Worm (Caenorhabditis elegans) whole organism, early embryonic: ENCODE results near the gene W06D11.3.

Experiments used
- B0310.2 ChIP-seq: sonication (generic microtip); optimal IDR thresholded peaks from 2 replicates; lab custom pipeline; 2016; ENCODE audit warnings: mild to moderate bottlenecking, missing genetic modification characterization, missing compliant biosample characterization
- F13C5.2 ChIP-seq: sonication (generic microtip); optimal IDR thresholded peaks from 2 replicates; lab custom pipeline; 2017; ENCODE audit warnings: mild to moderate bottlenecking, missing genetic modification characterization, inconsistent platforms, missing compliant biosample characterization
- ama-1 ChIP-seq: fragments of 150-350 bp; optimal IDR thresholded peaks from 2 replicates; lab custom pipeline; 2014
- ceh-13 ChIP-seq: fragments of 200-800 bp; sonication (Bioruptor generic); optimal IDR thresholded peaks from 2 replicates; lab custom pipeline; 2018; ENCODE audit warnings: mild to moderate bottlenecking, missing genetic modification characterization, missing compliant biosample characterization
- ceh-36 ChIP-seq: sonication (generic microtip); optimal IDR thresholded peaks from 2 replicates; lab custom pipeline; 2016; ENCODE audit warnings: missing genetic modification characterization, inconsistent platforms, missing compliant biosample characterization
- ets-7 ChIP-seq: sonication (generic microtip); optimal IDR thresholded peaks from 2 replicates; lab custom pipeline; 2016; ENCODE audit warnings: missing genotype, missing genetic modification characterization, missing compliant biosample characterization
- flt-1 ChIP-seq: fragments of 200-800 bp; sonication (Bioruptor generic); IDR thresholded peaks from 2 replicates; pipeline ENCODE4 v1.3.6; 2022; ENCODE audit warnings: missing genetic modification characterization, missing compliant biosample characterization
- hmg-4 ChIP-seq: fragments of 200-800 bp; sonication (Bioruptor generic); optimal IDR thresholded peaks from 2 replicates; lab custom pipeline; 2018; ENCODE audit warnings: mild to moderate bottlenecking, missing genetic modification characterization, missing compliant biosample characterization
- hnd-1 ChIP-seq: sonication (generic microtip); optimal IDR thresholded peaks from 2 replicates; lab custom pipeline; 2016; ENCODE audit warnings: missing genetic modification characterization, missing compliant biosample characterization
- pes-1 ChIP-seq: fragments of 200-800 bp; sonication (Bioruptor generic); IDR thresholded peaks from 2 replicates; pipeline ENCODE4 v1.3.6; 2022; ENCODE audit warnings: missing genetic modification reagents, missing genetic modification characterization, missing compliant biosample characterization
- scrt-1 ChIP-seq: fragments of 200-800 bp; sonication (Bioruptor generic); IDR thresholded peaks from 2 replicates; pipeline ENCODE4 v1.3.6; 2022; ENCODE audit warnings: missing genetic modification characterization, missing compliant biosample characterization
- sea-1 ChIP-seq: fragments of 200-800 bp; sonication (Bioruptor generic); conservative IDR thresholded peaks from 2 replicates; pipeline ENCODE4 v1.3.6; 2022; ENCODE audit warnings: missing genetic modification characterization, missing compliant biosample characterization
- tbx-37 ChIP-seq: fragments of 200-800 bp; sonication (Bioruptor generic); conservative IDR thresholded peaks from 2 replicates; pipeline ENCODE4 v1.3.6; 2022; ENCODE audit warnings: missing genetic modification reagents, missing genetic modification characterization, missing compliant biosample characterization
- tra-4 ChIP-seq: sonication (generic microtip); optimal IDR thresholded peaks from 2 replicates; lab custom pipeline; 2017; ENCODE audit warnings: missing genetic modification characterization, missing compliant biosample characterization

DNA sequence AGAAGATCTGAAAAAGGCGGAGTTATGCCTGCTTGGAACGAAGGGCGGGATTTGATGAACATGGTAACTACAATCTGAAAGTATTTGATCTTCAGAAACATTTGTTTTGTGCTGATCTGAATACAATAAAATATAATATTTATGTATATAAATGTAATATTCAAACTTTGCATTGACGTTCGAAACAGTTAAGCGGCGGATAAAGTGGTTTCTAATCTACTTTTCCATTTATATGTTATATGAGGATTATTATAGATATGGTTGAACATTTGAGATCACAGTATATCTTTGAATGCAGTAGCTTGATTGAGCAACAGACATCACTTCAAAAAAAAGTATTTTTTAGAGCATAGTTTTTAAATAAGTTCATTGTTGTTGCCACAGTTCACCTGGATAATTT is 24.6 kb upstream of the W06D11.3 start, which contains the start of gene H19J13.2:
- TF ChIP-seq ceh-36 (tag; lab: Kevin White, UChicago) (no peak), sea-1 (GFP tag; lab: Robert Waterston, UW) (no peak), B0310.2 (tag; lab: Kevin White, UChicago) (no peak), ama-1 (lab: Kevin White, UChicago) (no peak), tbx-37 (GFP tag; lab: Robert Waterston, UW) (no peak), hnd-1 (tag; lab: Kevin White, UChicago) (no peak), ceh-13 (no peak), scrt-1 (no peak), ets-7 (tag; lab: Kevin White, UChicago) (no peak), flt-1 (GFP tag; lab: Robert Waterston, UW) (no peak), F13C5.2 (tag; lab: Kevin White, UChicago) (no peak), pes-1 (GFP tag; lab: Robert Waterston, UW) (no peak), hmg-4 (no peak), tra-4 (tag; lab: Kevin White, UChicago) (no peak)
